Worm (Caenorhabditis elegans) whole organism, young adult: Measurements from ENCODE around the gene C06E8.5.

Experiments used
- B0261.1 ChIP-seq: sonication (generic microtip); optimal IDR thresholded peaks from 2 replicates; lab custom pipeline; 2016; ENCODE audit warnings: mild to moderate bottlenecking, missing genetic modification characterization, moderate library complexity, missing compliant biosample characterization
- B0336.3 ChIP-seq: fragments of 200-800 bp; sonication (Bioruptor generic); IDR thresholded peaks from 2 replicates; pipeline ENCODE4 v1.3.6; 2022; ENCODE audit warnings: missing genetic modification characterization, missing compliant biosample characterization
- F33H1.4 ChIP-seq: fragments of 200-800 bp; sonication (Bioruptor generic); IDR thresholded peaks from 2 replicates; pipeline ENCODE4 v1.3.6; 2022; ENCODE audit warnings: missing genetic modification reagents, missing genetic modification characterization, missing compliant biosample characterization
- F37B4.10 ChIP-seq: fragments of 200-800 bp; sonication (Bioruptor generic); IDR thresholded peaks from 2 replicates; pipeline ENCODE4 v1.3.6; 2022; ENCODE audit warnings: missing genetic modification characterization, missing compliant biosample characterization
- F39B2.1 ChIP-seq: fragments of 200-800 bp; sonication (Bioruptor generic); IDR thresholded peaks from 2 replicates; pipeline ENCODE4 v1.3.6; 2022; ENCODE audit warnings: missing genetic modification reagents, missing genetic modification characterization, missing compliant biosample characterization
- Y53G8AR.9 ChIP-seq: fragments of 200-800 bp; sonication (Bioruptor generic); conservative IDR thresholded peaks from 2 replicates; pipeline ENCODE4 v1.3.6; 2022; ENCODE audit warnings: missing genetic modification reagents, missing genetic modification characterization, missing compliant biosample characterization
- Y56A3A.18 ChIP-seq: fragments of 200-800 bp; sonication (Bioruptor generic); IDR thresholded peaks from 2 replicates; pipeline ENCODE4 v1.3.6; 2022; ENCODE audit warnings: missing genetic modification reagents, missing genetic modification characterization, missing compliant biosample characterization
- Y79H2A.3 ChIP-seq: fragments of 200-800 bp; sonication (Bioruptor generic); conservative IDR thresholded peaks from 2 replicates; pipeline ENCODE4 v1.3.6; 2022; ENCODE audit warnings: missing genetic modification reagents, missing genetic modification characterization, missing compliant biosample characterization
- Y95B8A.8 ChIP-seq: fragments of 200-800 bp; sonication (Bioruptor generic); IDR thresholded peaks from 2 replicates; pipeline ENCODE4 v1.3.6; 2022; ENCODE audit warnings: missing genetic modification reagents, missing genetic modification characterization, missing compliant biosample characterization
- athp-1 ChIP-seq: sonication (generic microtip); optimal IDR thresholded peaks from 2 replicates; lab custom pipeline; 2017; ENCODE audit warnings: mild to moderate bottlenecking, missing genetic modification characterization, missing compliant biosample characterization
- attf-6 ChIP-seq: fragments of 200-800 bp; sonication (Bioruptor generic); IDR thresholded peaks from 2 replicates; pipeline ENCODE4 v1.3.6; 2022; ENCODE audit warnings: missing genetic modification reagents, missing genetic modification characterization, missing compliant biosample characterization
- cebp-1 ChIP-seq, 2 experiments: fragments of 200-800 bp in 1 of 2; sonication (Bioruptor generic) in 1 of 2; sonication (generic microtip) in 1 of 2; IDR thresholded peaks in 1 of 2; optimal IDR thresholded peaks in 1 of 2; 2 replicates each; pipeline versions ENCODE4 v1.3.6 to Lab custom; 2017 to 2022; ENCODE audit warnings: missing compliant biosample characterization in 2 of 2, missing genetic modification characterization in 2 of 2, mild to moderate bottlenecking in 1 of 2, missing genetic modification reagents in 1 of 2, moderate library complexity in 1 of 2
- ceh-100 ChIP-seq: fragments of 200-800 bp; sonication (Bioruptor generic); IDR thresholded peaks from 2 replicates; pipeline ENCODE4 v1.3.6; 2022; ENCODE audit warnings: missing genetic modification reagents, missing genetic modification characterization, missing compliant biosample characterization
- ceh-91 ChIP-seq: fragments of 200-800 bp; sonication (Bioruptor generic); IDR thresholded peaks from 2 replicates; pipeline ENCODE4 v1.3.6; 2022; ENCODE audit warnings: missing genetic modification reagents, missing genetic modification characterization, missing compliant biosample characterization
- chd-7 ChIP-seq: sonication (generic microtip); optimal IDR thresholded peaks from 2 replicates; lab custom pipeline; 2016; ENCODE audit warnings: mild to moderate bottlenecking, missing genetic modification characterization, moderate library complexity, missing compliant biosample characterization
- dox-1 ChIP-seq: fragments of 200-800 bp; sonication (Bioruptor generic); IDR thresholded peaks from 2 replicates; pipeline ENCODE4 v1.3.6; 2022; ENCODE audit warnings: missing genetic modification reagents, missing genetic modification characterization, missing compliant biosample characterization
- dpff-1 ChIP-seq: sonication (generic microtip); optimal IDR thresholded peaks from 2 replicates; lab custom pipeline; 2017; ENCODE audit warnings: mild to moderate bottlenecking, missing genetic modification characterization, missing compliant biosample characterization
- dpl-1 ChIP-seq: fragments of 150-350 bp; optimal IDR thresholded peaks from 2 replicates; lab custom pipeline; 2014; ENCODE audit warnings: missing biosample characterization, missing genetic modification reagents, missing genetic modification characterization
- efl-1 ChIP-seq: fragments of 150-350 bp; optimal IDR thresholded peaks from 2 replicates; lab custom pipeline; 2014; ENCODE audit warnings: missing biosample characterization, missing genetic modification reagents, missing genetic modification characterization
- ekl-4 ChIP-seq: fragments of 200-800 bp; sonication (Bioruptor generic); IDR thresholded peaks from 2 replicates; pipeline ENCODE4 v1.3.6; 2022; ENCODE audit warnings: missing genetic modification reagents, missing genetic modification characterization, missing compliant biosample characterization
- hlh-26 ChIP-seq: fragments of 200-800 bp; sonication (Bioruptor generic); conservative IDR thresholded peaks from 2 replicates; pipeline ENCODE4 v1.3.6; 2022; ENCODE audit warnings: missing genetic modification reagents, missing genetic modification characterization, missing compliant biosample characterization
- hrde-1 ChIP-seq: sonication (generic microtip); optimal IDR thresholded peaks from 2 replicates; lab custom pipeline; 2016; ENCODE audit warnings: missing genetic modification characterization, mild to moderate bottlenecking, missing compliant biosample characterization, moderate library complexity, missing genotype, missing genetic modification reagents, borderline replicate concordance
- hsf-1 ChIP-seq: fragments of 200-800 bp; sonication (Bioruptor generic); IDR thresholded peaks from 2 replicates; pipeline ENCODE4 v1.3.6; 2022; ENCODE audit warnings: missing genetic modification reagents, missing genetic modification characterization, missing compliant biosample characterization
- let-607 ChIP-seq, 2 experiments: fragments of 200-800 bp in 1 of 2; sonication (Bioruptor generic) in 1 of 2; sonication (generic microtip) in 1 of 2; optimal IDR thresholded peaks; 2 replicates each; lab custom pipeline; 2016 to 2018; ENCODE audit warnings: mild to moderate bottlenecking in 2 of 2, missing compliant biosample characterization in 2 of 2, missing genetic modification characterization in 2 of 2, moderate library complexity in 2 of 2, missing genotype in 1 of 2
- lin-26 ChIP-seq: fragments of 200-800 bp; sonication (Bioruptor generic); IDR thresholded peaks from 2 replicates; pipeline ENCODE4 v1.3.6; 2022; ENCODE audit warnings: missing genetic modification reagents, missing genetic modification characterization, missing compliant biosample characterization
- lin-35 ChIP-seq, 3 experiments: fragments of 150-350 bp in 2 of 3; sonication (generic microtip) in 1 of 3; optimal IDR thresholded peaks; 2 replicates each; lab custom pipeline; 2014 to 2018; ENCODE audit warnings: missing biosample characterization in 3 of 3, missing genetic modification characterization in 3 of 3, missing genetic modification reagents in 3 of 3
- lir-1 ChIP-seq: fragments of 200-800 bp; sonication (Bioruptor generic); conservative IDR thresholded peaks from 2 replicates; pipeline ENCODE4 v1.3.6; 2022; ENCODE audit warnings: missing genetic modification reagents, missing genetic modification characterization, missing compliant biosample characterization
- lsl-1 ChIP-seq: fragments of 200-800 bp; sonication (Bioruptor generic); optimal IDR thresholded peaks from 2 replicates; lab custom pipeline; 2018; ENCODE audit warnings: mild to moderate bottlenecking, missing genetic modification characterization, moderate library complexity, missing compliant biosample characterization
- madf-3 ChIP-seq: fragments of 200-800 bp; sonication (Bioruptor generic); IDR thresholded peaks from 2 replicates; pipeline ENCODE4 v1.3.6; 2022; ENCODE audit warnings: missing genetic modification reagents, missing genetic modification characterization, missing compliant biosample characterization
- madf-6 ChIP-seq: fragments of 200-800 bp; sonication (Bioruptor generic); IDR thresholded peaks from 2 replicates; pipeline ENCODE4 v1.3.6; 2022; ENCODE audit warnings: missing genetic modification reagents, missing genetic modification characterization, missing compliant biosample characterization
- madf-8 ChIP-seq: fragments of 200-800 bp; sonication (Bioruptor generic); conservative IDR thresholded peaks from 2 replicates; pipeline ENCODE4 v1.3.6; 2022; ENCODE audit warnings: missing genetic modification reagents, missing genetic modification characterization, missing compliant biosample characterization
- nfyb-1 ChIP-seq: fragments of 200-800 bp; sonication (Bioruptor generic); IDR thresholded peaks from 2 replicates; pipeline ENCODE4 v1.3.6; 2022; ENCODE audit warnings: missing genetic modification reagents, missing genetic modification characterization, missing compliant biosample characterization
- nhr-80 ChIP-seq: sonication (generic microtip); optimal IDR thresholded peaks from 2 replicates; lab custom pipeline; 2016; ENCODE audit warnings: missing genetic modification characterization, missing compliant biosample characterization
- nhr-90 ChIP-seq: sonication (generic microtip); optimal IDR thresholded peaks from 2 replicates; lab custom pipeline; 2016; ENCODE audit warnings: missing genotype, mild to moderate bottlenecking, missing genetic modification characterization, missing compliant biosample characterization
- pbrm-1 ChIP-seq: fragments of 200-800 bp; sonication (Bioruptor generic); IDR thresholded peaks from 2 replicates; pipeline ENCODE4 v1.3.6; 2022; ENCODE audit warnings: missing genetic modification reagents, missing genetic modification characterization, missing compliant biosample characterization
- rec-8 ChIP-seq, 2 experiments: sonication (generic microtip); optimal IDR thresholded peaks; 2 replicates each; lab custom pipeline; 2016; ENCODE audit warnings: mild to moderate bottlenecking in 2 of 2, missing genetic modification characterization in 2 of 2, missing genetic modification reagents in 2 of 2, missing genotype in 2 of 2, missing biosample characterization in 1 of 2, missing compliant biosample characterization in 1 of 2, moderate library complexity in 1 of 2
- repo-1 ChIP-seq: sonication (generic microtip); optimal IDR thresholded peaks from 2 replicates; lab custom pipeline; 2017; ENCODE audit warnings: mild to moderate bottlenecking, missing genetic modification characterization, missing compliant biosample characterization
- rpc-1 ChIP-seq, 2 experiments: fragments of 150-350 bp in 1 of 2; sonication (generic microtip) in 1 of 2; optimal IDR thresholded peaks; 2 replicates each; lab custom pipeline; 2014 to 2018; ENCODE audit warnings: missing biosample characterization in 1 of 2, missing genetic modification characterization in 1 of 2, missing genetic modification reagents in 1 of 2, missing genotype in 1 of 2
- snpc-1.3 ChIP-seq: sonication (generic microtip); optimal IDR thresholded peaks from 2 replicates; lab custom pipeline; 2017; ENCODE audit warnings: missing genetic modification characterization, mild to moderate bottlenecking, missing compliant biosample characterization, antibody characterized with exemption, moderate library complexity, missing genotype, missing genetic modification reagents; ENCODE audit not compliant: insufficient read depth
- snpc-3.4 ChIP-seq: sonication (generic microtip); optimal IDR thresholded peaks from 2 replicates; lab custom pipeline; 2017; ENCODE audit warnings: missing genetic modification characterization, mild to moderate bottlenecking, missing compliant biosample characterization, antibody characterized with exemption, moderate library complexity, missing genotype, missing genetic modification reagents
- snpc-4 ChIP-seq, 5 experiments: fragments of 150-350 bp in 1 of 5; sonication (generic microtip) in 4 of 5; optimal IDR thresholded peaks; 2 replicates each; lab custom pipeline; 2014 to 2018; ENCODE audit warnings: missing genetic modification characterization in 5 of 5, missing biosample characterization in 3 of 5, antibody characterized with exemption in 2 of 5, mild to moderate bottlenecking in 2 of 5, missing compliant biosample characterization in 2 of 5, missing genotype in 2 of 5, moderate library complexity in 2 of 5, missing genetic modification reagents in 1 of 5
- somi-1 ChIP-seq: fragments of 200-800 bp; sonication (Bioruptor generic); optimal IDR thresholded peaks from 2 replicates; lab custom pipeline; 2018; ENCODE audit warnings: mild to moderate bottlenecking, missing genetic modification characterization, missing compliant biosample characterization
- tbx-9 ChIP-seq: sonication (generic microtip); optimal IDR thresholded peaks from 2 replicates; lab custom pipeline; 2016; ENCODE audit warnings: borderline replicate concordance, missing genetic modification characterization, inconsistent platforms, missing compliant biosample characterization
- ztf-22 ChIP-seq: fragments of 200-800 bp; sonication (Bioruptor generic); optimal IDR thresholded peaks from 2 replicates; lab custom pipeline; 2018; ENCODE audit warnings: mild to moderate bottlenecking, missing genetic modification characterization, moderate library complexity, missing compliant biosample characterization

C06E8.5 gene

ce11 chrIII:6958674-6959241 is 46.5 kb downstream of the C06E8.5 start:
- TF ChIP-seq dox-1 (GFP tag; lab: Robert Waterston, UW) (no peak), Y56A3A.18 (GFP tag; lab: Robert Waterston, UW) (0 out of 2 replicates have a peak, but pooled peaks have one; percentile 46), chd-7 (no peak), F37B4.10 (GFP tag; lab: Robert Waterston, UW) (no peak), hrde-1 (peak; percentile 54), rpc-1 (optimal IDR thresholded peaks at IDR 0.05; lab: Kevin White, UChicago) (no peak), rpc-1 (tag; optimal IDR thresholded peaks at IDR 0.05; lab: Kevin White, UChicago) (no peak), madf-3 (GFP tag; lab: Robert Waterston, UW) (no peak), ztf-22 (GFP tag; lab: Kevin White, UChicago) (no peak), hlh-26 (no peak), lir-1 (GFP tag; lab: Robert Waterston, UW) (no peak), pbrm-1 (GFP tag; lab: Robert Waterston, UW) (0 out of 2 replicates have a peak, but pooled peaks have one; percentile 21), snpc-3.4 (tag; lab: Kevin White, UChicago) (peak; percentile 52), Y79H2A.3 (GFP tag; lab: Robert Waterston, UW) (peak; percentile 62; the same call in 1 of the 2 replicates), ekl-4 (GFP tag; lab: Robert Waterston, UW) (peak; percentile 70), efl-1 (peak; percentile 64), Y95B8A.8 (GFP tag; lab: Robert Waterston, UW) (peak; percentile 12; the same call in 1 of the 2 replicates), nfyb-1 (GFP tag; lab: Robert Waterston, UW) (peak; percentile 49; the same call in 1 of the 2 replicates), let-607 (tag; optimal IDR thresholded peaks at IDR 0.05; lab: Kevin White, UChicago) (no peak), snpc-4 (GFP tag; optimal IDR thresholded peaks at IDR 0.05; lab: Kevin White, UChicago) (no peak), snpc-4 (tag; optimal IDR thresholded peaks at IDR 0.05; lab: Kevin White, UChicago) (no peak), lin-35 (GFP tag; optimal IDR thresholded peaks at IDR 0.05; lab: Kevin White, UChicago) (peak in 1 of 3 experiments; percentile 38), cebp-1 (GFP tag; IDR thresholded peaks at IDR 0.05; lab: Robert Waterston, UW) (no peak), cebp-1 (tag; optimal IDR thresholded peaks at IDR 0.05; lab: Kevin White, UChicago) (no peak), lsl-1 (GFP tag; lab: Kevin White, UChicago) (peak; percentile 72), rec-8 (tag; optimal IDR thresholded peaks at IDR 0.05; lab: Kevin White, UChicago) (peak in 1 of 2 experiments; percentile 9), B0261.1 (tag; lab: Kevin White, UChicago) (no peak), madf-8 (GFP tag; lab: Robert Waterston, UW) (peak; percentile 45; the same call in 1 of the 2 replicates), tbx-9 (no peak), attf-6 (no peak), dpl-1 (GFP tag; lab: Kevin White, UChicago) (peak; percentile 18), F39B2.1 (GFP tag; lab: Robert Waterston, UW) (0 out of 2 replicates have a peak, but pooled peaks have one; percentile 13), lin-26 (no peak), madf-6 (GFP tag; lab: Robert Waterston, UW) (peak; percentile 76), dpff-1 (tag; lab: Kevin White, UChicago) (peak; percentile 40), athp-1 (peak; percentile 71), snpc-1.3 (tag; lab: Kevin White, UChicago) (peak; percentile 25), ceh-91 (GFP tag; lab: Robert Waterston, UW) (peak; percentile 72), somi-1 (GFP tag; lab: Kevin White, UChicago) (no peak), nhr-80 (tag; lab: Kevin White, UChicago) (no peak), nhr-90 (tag; lab: Kevin White, UChicago) (no peak), repo-1 (peak; percentile 5), B0336.3 (peak; percentile 82), F33H1.4 (GFP tag; lab: Robert Waterston, UW) (peak; percentile 61), hsf-1 (GFP tag; lab: Robert Waterston, UW) (peak; percentile 28; the same call in 1 of the 2 replicates), ceh-100 (GFP tag; lab: Robert Waterston, UW) (no peak), Y53G8AR.9 (0 out of 2 replicates have a peak, but pooled peaks have one; percentile 22)
